Worm (Caenorhabditis elegans): ENCODE results near the gene npr-4.

npr-4 gene

DNA sequence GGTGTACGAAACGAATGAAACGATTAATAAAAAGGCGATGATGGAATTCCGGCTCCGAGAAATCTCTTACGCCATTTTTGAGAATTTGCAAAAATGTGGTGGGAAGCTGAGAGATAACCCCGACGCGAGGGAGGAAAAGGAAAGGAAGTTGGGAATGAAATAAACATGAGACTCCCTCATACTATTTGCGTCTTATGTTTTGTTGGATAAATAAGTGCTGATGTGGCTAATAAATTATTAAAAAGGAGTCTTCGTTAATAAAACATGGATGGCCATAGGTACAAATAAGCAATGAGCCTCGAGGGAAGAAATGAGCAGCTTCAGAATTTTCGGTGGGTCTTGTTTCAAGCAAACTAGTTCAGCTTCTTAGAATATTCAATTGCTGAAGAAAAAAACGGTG is 19.1 kb downstream of the npr-4 start:
- TF ChIP-seq dao-5 (tag; optimal IDR thresholded peaks at IDR 0.05) (no peak), W03F9.2 (tag; optimal IDR thresholded peaks at IDR 0.05) (no peak), him-1 (tag; optimal IDR thresholded peaks at IDR 0.05) (no peak)

DNA sequence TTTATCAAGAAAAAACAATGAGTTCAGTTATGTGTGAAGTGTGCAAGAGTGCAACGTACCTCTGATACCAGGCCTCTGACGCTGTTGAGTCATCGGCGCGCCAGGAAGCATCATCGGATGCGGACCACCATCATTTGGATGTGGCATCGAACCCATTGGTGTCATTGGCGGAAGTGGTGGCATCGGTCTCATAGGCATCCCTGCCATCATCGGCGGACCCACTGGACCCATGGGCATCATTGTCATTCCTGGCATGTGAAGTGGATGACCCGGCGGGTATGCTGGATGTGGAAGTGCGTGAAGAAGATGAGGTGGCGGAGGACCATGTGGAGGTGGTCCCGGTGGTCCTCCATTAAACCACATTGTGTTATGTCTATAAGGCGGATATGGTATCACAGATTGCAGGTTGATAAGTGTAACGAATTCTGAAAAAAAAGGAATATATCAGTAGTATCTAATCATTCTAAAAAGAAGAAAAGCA is 26.1 kb downstream of the npr-4 start, which contains the start of gene scd-1:
TSS of gene scd-1 (minus strand) at position 431 of the 481 bp plus-strand sequence.
- TF ChIP-seq him-1 (tag; optimal IDR thresholded peaks at IDR 0.05) (no peak), dao-5 (tag; optimal IDR thresholded peaks at IDR 0.05) (no peak), W03F9.2 (tag; optimal IDR thresholded peaks at IDR 0.05) (no peak)

DNA sequence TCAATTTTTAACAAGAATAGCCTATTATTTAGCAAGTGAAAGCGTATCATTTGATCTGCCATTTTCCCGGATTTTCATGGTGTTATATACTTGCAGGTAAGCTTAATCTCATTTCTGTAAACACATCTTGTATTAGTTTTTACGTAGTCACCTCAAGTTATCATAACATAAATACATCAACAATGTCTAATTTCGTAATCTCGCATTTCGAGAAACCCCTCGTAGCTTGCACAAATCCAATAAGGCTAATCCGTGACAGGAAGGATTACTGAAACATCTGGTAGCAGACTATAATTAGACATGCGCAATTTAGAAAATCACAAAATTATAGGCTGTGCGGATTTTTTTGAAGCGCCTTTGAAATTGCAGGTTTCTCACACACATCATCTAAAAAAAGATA is 27.0 kb downstream of the npr-4 start:
- no peak for TF ChIP-seq dao-5 (tag; optimal IDR thresholded peaks at IDR 0.05)
- no peak for TF ChIP-seq him-1 (tag; optimal IDR thresholded peaks at IDR 0.05)
- TF ChIP-seq W03F9.2 (tag; optimal IDR thresholded peaks at IDR 0.05): no peak

DNA sequence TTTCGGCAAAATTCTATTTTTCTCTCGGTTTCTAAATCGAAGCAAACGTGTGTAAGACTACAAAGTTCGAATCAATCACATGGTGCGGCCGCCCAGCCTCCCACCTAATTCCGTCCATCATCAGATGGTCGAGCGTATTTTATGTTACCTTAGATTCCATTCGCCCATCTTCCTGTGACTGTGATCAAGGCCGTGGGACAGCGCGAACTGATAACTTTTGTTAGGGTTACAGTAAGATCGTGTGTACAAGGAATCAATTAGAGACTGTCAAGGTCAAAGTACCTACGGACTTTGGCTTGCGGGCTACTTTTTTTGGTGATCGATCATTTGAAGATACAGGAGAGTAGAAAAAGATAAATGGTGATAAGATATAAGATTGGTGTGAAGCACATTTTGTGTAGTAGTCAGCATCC is 28.4 kb downstream of the npr-4 start:
- TF ChIP-seq W03F9.2 (tag; optimal IDR thresholded peaks at IDR 0.05): no peak
- TF ChIP-seq him-1 (tag; optimal IDR thresholded peaks at IDR 0.05): no peak
- no peak for TF ChIP-seq dao-5 (tag; optimal IDR thresholded peaks at IDR 0.05)

DNA sequence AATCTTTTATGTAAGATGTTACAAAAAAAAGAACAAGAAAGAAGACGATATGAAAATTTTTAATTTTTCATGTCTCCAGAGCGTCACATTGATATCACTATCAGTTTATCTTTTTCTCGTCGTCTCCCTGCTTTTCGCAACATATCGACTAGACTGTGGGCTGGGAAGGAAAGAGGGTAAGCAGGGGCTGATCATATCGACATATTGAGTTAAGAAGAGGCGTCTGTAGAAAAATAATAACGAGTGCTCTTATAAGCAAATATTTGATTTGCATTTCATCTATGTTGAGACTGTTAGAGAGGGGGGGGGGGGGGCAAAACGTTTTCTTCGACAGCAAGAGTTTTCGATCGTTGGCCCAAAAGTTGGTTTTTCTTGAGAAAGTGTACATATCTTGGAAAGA is 32.5 kb downstream of the npr-4 start:
- TF ChIP-seq dao-5 (tag; optimal IDR thresholded peaks at IDR 0.05): no peak
- no peak for TF ChIP-seq him-1 (tag; optimal IDR thresholded peaks at IDR 0.05)
- TF ChIP-seq W03F9.2 (tag; optimal IDR thresholded peaks at IDR 0.05): no peak

DNA sequence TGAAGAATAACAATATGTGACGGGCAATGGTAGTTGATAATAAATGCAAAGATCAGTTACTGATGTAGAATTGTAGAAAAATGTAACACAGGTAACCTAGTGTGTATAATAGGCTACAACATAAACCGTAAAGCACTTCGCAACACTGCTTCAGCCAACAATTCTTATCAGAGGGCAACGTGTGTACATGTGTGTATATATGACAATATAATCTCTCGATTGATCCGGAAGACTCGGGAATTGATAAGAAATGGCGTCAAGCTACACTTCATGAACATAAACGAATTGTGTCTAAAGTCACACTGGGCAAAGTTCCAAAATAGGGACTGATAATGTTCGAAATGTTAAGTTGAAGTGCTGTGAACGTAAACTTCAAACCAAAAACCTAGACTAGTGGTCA is 33.0 kb downstream of the npr-4 start:
- TF ChIP-seq him-1 (tag; optimal IDR thresholded peaks at IDR 0.05): no peak

DNA sequence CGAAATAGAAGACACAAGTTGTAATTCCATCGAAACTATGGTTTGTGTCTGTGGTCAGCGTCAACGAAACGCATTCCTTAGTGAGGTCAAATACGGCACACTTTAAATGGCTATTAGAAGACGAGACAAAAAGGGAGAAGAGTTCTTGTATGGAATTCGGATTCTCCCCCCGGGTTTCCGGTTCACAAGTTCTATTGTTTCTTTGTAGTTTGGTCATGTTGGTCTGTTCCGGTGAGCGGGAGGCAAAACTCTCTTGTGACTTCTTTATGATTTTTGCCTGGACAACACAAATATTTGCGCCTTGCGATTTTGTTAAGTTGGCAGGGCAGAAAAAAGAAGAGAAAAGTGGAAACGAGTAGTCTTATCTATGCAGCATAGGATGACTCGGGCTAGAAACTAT is 33.6 kb downstream of the npr-4 start:
- no peak for TF ChIP-seq him-1 (tag; optimal IDR thresholded peaks at IDR 0.05)
- no peak for TF ChIP-seq dao-5 (tag; optimal IDR thresholded peaks at IDR 0.05)
- no peak for TF ChIP-seq W03F9.2 (tag; optimal IDR thresholded peaks at IDR 0.05)

DNA sequence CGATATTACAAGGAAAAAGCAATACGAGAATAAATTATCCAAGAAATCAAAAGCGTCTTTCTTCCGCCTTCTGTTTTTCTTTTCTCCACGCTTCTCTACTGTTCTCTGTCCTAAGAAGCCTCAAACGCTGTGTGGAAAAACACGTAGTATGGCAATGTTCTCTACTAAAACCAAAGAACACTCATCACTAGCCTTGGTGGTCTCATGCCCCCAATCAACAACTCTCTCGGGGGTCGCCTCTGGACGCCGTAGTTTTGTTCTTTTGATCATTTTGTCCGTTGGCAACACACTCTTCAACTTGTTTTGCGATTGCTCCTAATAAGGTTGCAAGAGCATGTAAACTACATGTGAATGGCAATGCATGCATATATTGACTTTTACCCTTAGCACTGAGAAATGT is 34.2 kb downstream of the npr-4 start:
- TF ChIP-seq him-1 (tag; optimal IDR thresholded peaks at IDR 0.05) (no peak), W03F9.2 (tag; optimal IDR thresholded peaks at IDR 0.05) (no peak), dao-5 (tag; optimal IDR thresholded peaks at IDR 0.05) (no peak)

DNA sequence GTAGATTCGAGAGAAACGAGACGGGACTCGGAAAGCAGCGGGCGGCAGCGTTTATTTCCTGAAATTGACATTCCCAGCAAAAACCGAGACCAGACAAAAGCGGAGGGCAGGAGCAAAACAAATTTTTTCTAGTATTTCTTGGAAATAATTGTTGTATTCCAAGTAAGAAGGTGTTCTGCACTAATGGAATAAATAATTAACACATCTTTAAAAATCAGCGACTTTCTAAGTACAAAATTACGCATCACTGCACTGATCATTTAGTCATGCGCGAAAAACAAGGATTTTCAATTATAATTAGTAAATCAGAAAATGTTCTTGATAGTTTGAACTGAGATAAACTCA is 35.0 kb downstream of the npr-4 start:
- TF ChIP-seq dao-5 (tag; optimal IDR thresholded peaks at IDR 0.05) (no peak), him-1 (tag; optimal IDR thresholded peaks at IDR 0.05) (peak; percentile 19)

DNA sequence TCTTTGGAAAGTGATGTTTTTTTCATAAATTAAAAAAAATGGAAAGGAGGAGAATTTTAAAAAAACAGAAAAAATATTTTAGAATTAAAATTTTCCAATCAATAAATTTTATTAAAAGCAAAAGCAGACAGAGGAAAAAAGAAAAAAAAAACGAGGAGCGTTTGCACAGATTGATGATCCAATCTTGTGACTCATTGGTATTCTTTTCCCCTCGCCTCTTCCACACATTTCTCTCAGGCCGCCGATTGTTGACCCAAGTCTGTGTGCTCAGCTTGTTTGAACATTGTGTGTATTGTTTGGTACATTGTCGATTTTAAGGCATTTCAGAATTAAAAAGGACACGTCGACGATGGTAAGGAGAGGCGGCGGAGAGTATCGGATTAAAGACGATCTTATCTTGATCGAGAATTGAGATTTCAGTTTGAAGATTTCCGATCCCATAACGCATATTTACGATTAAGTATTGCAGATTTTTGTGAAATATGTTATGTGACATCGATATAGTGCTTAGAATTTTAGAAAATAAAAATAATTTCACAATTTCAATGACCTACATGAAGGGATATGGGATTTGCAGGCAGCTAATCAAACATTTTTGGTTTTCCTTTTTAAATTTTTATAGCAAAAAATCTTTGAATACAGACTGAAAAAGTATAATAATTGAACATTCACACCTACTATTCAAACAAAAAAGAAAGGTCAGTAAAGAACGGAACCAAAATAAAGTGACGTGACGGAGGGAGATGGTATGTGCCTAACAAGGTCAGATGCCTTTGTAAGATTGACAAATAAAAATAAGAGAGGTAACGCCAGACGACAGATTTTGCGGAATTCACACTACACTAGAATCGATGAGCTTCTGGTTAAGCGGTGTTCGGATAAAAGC is 35.6 kb downstream of the npr-4 start:
- TF ChIP-seq W03F9.2 (tag; optimal IDR thresholded peaks at IDR 0.05) (no peak), him-1 (tag; optimal IDR thresholded peaks at IDR 0.05) (no peak), dao-5 (tag; optimal IDR thresholded peaks at IDR 0.05) (no peak)

DNA sequence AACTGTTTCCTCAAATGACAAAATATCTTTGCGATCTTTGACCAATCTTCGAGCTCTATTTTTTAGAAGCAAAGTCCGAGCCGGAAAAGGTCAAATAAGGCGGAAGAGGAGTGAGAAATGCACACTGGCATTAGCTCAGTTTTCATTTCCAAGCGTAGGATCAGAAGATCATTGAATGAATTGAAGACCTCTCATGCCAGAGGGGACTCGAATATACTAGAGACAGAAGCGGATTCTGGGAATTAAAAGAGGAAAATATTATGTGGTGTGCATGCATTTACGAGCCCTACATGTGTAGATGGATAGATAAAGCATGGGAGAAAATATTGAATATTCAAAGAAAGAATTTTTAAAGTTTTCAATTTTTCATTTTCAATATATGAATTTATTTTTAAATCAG is 38.1 kb downstream of the npr-4 start:
- TF ChIP-seq him-1 (tag; optimal IDR thresholded peaks at IDR 0.05) (no peak), dao-5 (tag; optimal IDR thresholded peaks at IDR 0.05) (no peak), W03F9.2 (tag; optimal IDR thresholded peaks at IDR 0.05) (no peak)

DNA sequence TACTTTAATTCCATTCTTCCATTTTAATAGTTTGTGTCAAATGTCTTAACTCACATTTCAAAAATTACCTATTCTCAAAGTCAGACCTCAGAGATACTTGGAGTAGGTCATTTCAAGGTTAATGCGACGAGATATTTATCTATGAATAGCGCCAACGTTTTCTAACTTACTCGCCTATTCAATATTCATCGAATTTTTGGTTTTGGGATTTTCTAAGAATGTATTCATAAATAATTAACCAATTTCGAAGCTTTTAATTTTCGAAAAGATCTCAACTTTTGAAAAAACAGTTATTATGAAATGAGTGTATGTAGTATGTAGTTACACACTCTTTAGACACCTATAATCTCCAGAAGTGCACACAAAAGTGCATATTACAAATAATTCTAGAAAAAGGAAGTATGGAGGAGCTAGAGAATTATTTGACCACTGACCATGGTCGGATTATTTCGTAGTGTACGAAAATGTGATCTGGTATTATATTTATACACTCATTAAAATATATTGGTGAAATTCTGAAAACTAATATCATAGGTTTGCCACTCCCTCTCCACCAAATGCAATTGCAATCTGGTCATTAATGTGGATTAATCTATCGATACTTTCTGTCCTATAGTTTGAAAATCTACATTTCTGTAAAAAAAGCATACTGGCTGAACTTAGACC is 38.9 kb downstream of the npr-4 start:
- no peak for TF ChIP-seq him-1 (tag; optimal IDR thresholded peaks at IDR 0.05)
- TF ChIP-seq W03F9.2 (tag; optimal IDR thresholded peaks at IDR 0.05): no peak
- no peak for TF ChIP-seq dao-5 (tag; optimal IDR thresholded peaks at IDR 0.05)

DNA sequence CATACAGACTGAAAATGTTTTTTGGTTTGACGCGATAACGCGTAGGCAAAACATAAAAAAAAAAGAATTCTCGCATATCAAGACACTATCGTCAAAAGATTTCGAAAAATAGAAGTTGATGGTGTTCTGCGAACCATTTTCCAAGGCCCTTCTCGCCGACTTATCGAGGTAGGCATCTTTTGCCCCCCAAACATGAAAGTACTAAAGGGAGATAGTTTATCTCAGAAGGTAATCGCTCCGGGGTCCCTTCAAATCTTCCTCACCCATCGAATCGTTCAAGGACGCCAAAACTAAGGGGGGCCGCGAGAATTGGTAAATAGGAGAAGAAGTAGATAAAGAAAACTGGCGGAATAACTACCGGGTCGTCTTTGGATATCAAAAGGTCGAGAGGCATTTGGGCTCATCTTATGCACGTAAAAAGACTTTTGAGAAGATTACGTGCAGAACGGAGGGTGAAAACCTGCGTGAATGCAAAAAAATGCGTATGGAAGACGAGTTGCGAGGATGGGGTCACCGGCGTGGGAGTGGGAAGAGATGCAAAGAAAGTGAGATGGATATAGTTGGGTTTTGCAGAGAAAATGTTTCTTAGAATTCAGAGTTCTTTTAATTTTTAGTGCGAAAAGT is 40.0 kb downstream of the npr-4 start:
- TF ChIP-seq W03F9.2 (tag; optimal IDR thresholded peaks at IDR 0.05) (no peak), him-1 (tag; optimal IDR thresholded peaks at IDR 0.05) (no peak), dao-5 (tag; optimal IDR thresholded peaks at IDR 0.05) (no peak)

DNA sequence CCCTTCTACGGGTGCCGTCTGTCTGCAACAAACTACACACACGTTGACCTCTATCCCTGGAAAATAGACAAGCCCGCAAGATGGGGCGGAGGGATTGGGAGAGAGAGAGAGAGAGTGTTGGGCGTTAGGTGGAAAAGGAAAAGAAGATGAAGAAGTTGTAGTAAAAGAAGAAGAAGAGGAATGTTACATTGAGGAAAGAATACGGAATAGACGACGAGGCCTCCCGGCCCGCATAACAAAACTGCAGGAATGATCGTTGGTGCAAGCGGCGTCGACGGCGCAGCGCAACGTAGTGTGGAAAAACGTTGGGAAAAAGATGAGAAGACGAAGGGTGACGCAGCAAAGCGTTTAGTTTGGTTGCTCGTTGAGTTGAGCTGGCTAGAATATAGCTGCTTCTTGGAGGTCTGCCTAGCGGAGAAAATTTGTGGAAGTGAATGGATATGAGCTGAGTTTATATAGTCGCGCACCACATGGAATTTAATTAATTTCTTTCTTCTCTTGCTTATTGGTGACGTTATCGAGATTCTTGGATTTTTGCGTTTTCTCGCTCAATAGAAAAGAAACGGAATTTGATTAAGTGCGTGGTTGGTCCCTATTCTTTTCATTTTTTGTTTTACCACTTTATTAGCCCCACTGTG is 41.2 kb downstream of the npr-4 start:
- no peak for TF ChIP-seq dao-5 (tag; optimal IDR thresholded peaks at IDR 0.05)
- no peak for TF ChIP-seq W03F9.2 (tag; optimal IDR thresholded peaks at IDR 0.05)
- peak; percentile 30 for TF ChIP-seq him-1 (tag; optimal IDR thresholded peaks at IDR 0.05)

Data from whole organism, L4/young adult.